Worm (Caenorhabditis elegans) whole organism, young adult: ENCODE results near the gene R08C7.11.

Experiments
- D2030.7 ChIP-seq: fragments of 200-800 bp; sonication (Bioruptor generic); IDR thresholded peaks from 2 replicates; pipeline ENCODE4 v1.3.6; 2022; ENCODE audit warnings: missing genetic modification reagents, missing genetic modification characterization, missing compliant biosample characterization
- ceh-27 ChIP-seq: fragments of 200-800 bp; sonication (Bioruptor generic); optimal IDR thresholded peaks from 2 replicates; lab custom pipeline; 2018; ENCODE audit warnings: mild to moderate bottlenecking, missing genetic modification characterization, moderate library complexity, missing compliant biosample characterization
- hlh-12 ChIP-seq: sonication (generic microtip); optimal IDR thresholded peaks from 2 replicates; lab custom pipeline; 2016; ENCODE audit warnings: missing genetic modification characterization, missing compliant biosample characterization
- hmg-20 ChIP-seq: fragments of 200-800 bp; sonication (Bioruptor generic); IDR thresholded peaks from 2 replicates; pipeline ENCODE4 v1.3.6; 2022; ENCODE audit warnings: missing genetic modification reagents, missing genetic modification characterization, missing compliant biosample characterization
- lin-54 ChIP-seq: fragments of 200-800 bp; sonication (Bioruptor generic); optimal IDR thresholded peaks from 2 replicates; lab custom pipeline; 2018; ENCODE audit warnings: mild to moderate bottlenecking, missing genetic modification characterization, missing compliant biosample characterization
- nhr-80 ChIP-seq: sonication (generic microtip); optimal IDR thresholded peaks from 2 replicates; lab custom pipeline; 2016; ENCODE audit warnings: missing genetic modification characterization, missing compliant biosample characterization
- sea-2 ChIP-seq: fragments of 200-800 bp; sonication (Bioruptor generic); IDR thresholded peaks from 2 replicates; pipeline ENCODE4 v1.3.6; 2022; ENCODE audit warnings: missing genetic modification characterization, missing compliant biosample characterization
- zim-3 ChIP-seq: sonication (generic microtip); optimal IDR thresholded peaks from 2 replicates; lab custom pipeline; 2017; ENCODE audit warnings: mild to moderate bottlenecking, missing genetic modification characterization, moderate library complexity, missing compliant biosample characterization

Gene R08C7.11

ce11 chrIV:4405126-4405525 is 49.6 kb downstream of the R08C7.11 start, which contains the start of gene Y24D9A.7:
Y24D9A.7 (minus strand) TSS chrIV:4405171.
- TF ChIP-seq D2030.7 (GFP tag; lab: Robert Waterston, UW) (no peak), sea-2 (GFP tag; lab: Robert Waterston, UW) (no peak), zim-3 (tag; lab: Kevin White, UChicago) (peak; percentile 6), hmg-20 (GFP tag; lab: Robert Waterston, UW) (no peak), nhr-80 (tag; lab: Kevin White, UChicago) (peak; percentile 49), ceh-27 (no peak), lin-54 (GFP tag; lab: Kevin White, UChicago) (peak; percentile 2), hlh-12 (tag; lab: Kevin White, UChicago) (no peak)
